Worm (Caenorhabditis elegans) whole organism, L2 larva: ENCODE results near the gene F17C11.26.

Experiments
- C34F6.9 ChIP-seq: fragments of 150-350 bp; optimal IDR thresholded peaks from 2 replicates; lab custom pipeline; 2014; ENCODE audit warnings: missing biosample characterization, missing genetic modification characterization
- F13H6.1 ChIP-seq: sonication (generic microtip); optimal IDR thresholded peaks from 2 replicates; lab custom pipeline; 2016; ENCODE audit warnings: missing genetic modification characterization, missing compliant biosample characterization
- R02D3.7 ChIP-seq: fragments of 150-350 bp; optimal IDR thresholded peaks from 2 replicates; lab custom pipeline; 2014; ENCODE audit warnings: missing biosample characterization, missing genetic modification characterization
- Y55F3AM.14 ChIP-seq: fragments of 200-800 bp; sonication (Bioruptor generic); optimal IDR thresholded peaks from 2 replicates; lab custom pipeline; 2018; ENCODE audit warnings: mild to moderate bottlenecking, missing genetic modification characterization, missing compliant biosample characterization
- ZK546.5 ChIP-seq: sonication (generic microtip); optimal IDR thresholded peaks from 2 replicates; lab custom pipeline; 2017; ENCODE audit warnings: missing biosample characterization, missing genetic modification characterization
- alr-1 ChIP-seq: fragments of 150-350 bp; optimal IDR thresholded peaks from 2 replicates; lab custom pipeline; 2014; ENCODE audit warnings: missing biosample characterization, missing genetic modification characterization
- aly-2 ChIP-seq: fragments of 150-350 bp; optimal IDR thresholded peaks from 2 replicates; lab custom pipeline; 2014; ENCODE audit warnings: missing biosample characterization, missing genetic modification characterization
- ama-1 ChIP-seq: fragments of 150-350 bp; optimal IDR thresholded peaks from 2 replicates; lab custom pipeline; 2018; ENCODE audit warnings: inconsistent platforms
- blmp-1 ChIP-seq: sonication (generic microtip); optimal IDR thresholded peaks from 2 replicates; lab custom pipeline; 2017; ENCODE audit warnings: missing genetic modification characterization, mild to moderate bottlenecking, missing compliant biosample characterization, antibody characterized with exemption, moderate library complexity; ENCODE audit not compliant: insufficient read depth
- ceh-16 ChIP-seq: fragments of 150-350 bp; optimal IDR thresholded peaks from 2 replicates; lab custom pipeline; 2014; ENCODE audit warnings: missing biosample characterization, missing genetic modification characterization
- ceh-82 ChIP-seq: fragments of 150-350 bp; optimal IDR thresholded peaks from 2 replicates; lab custom pipeline; 2014; ENCODE audit warnings: missing biosample characterization, missing genetic modification characterization
- crh-2 ChIP-seq: sonication (generic microtip); optimal IDR thresholded peaks from 2 replicates; lab custom pipeline; 2017; ENCODE audit warnings: missing biosample characterization, missing genetic modification characterization
- dmd-4 ChIP-seq: sonication (generic microtip); optimal IDR thresholded peaks from 2 replicates; lab custom pipeline; 2017; ENCODE audit warnings: missing biosample characterization, missing genetic modification characterization
- egl-27 ChIP-seq: sonication (generic microtip); optimal IDR thresholded peaks from 3 replicates; lab custom pipeline; 2017; ENCODE audit warnings: missing biosample characterization, missing genetic modification reagents, missing genetic modification characterization
- elt-1 ChIP-seq: fragments of 150-350 bp; optimal IDR thresholded peaks from 2 replicates; lab custom pipeline; 2014; ENCODE audit warnings: missing biosample characterization, missing genetic modification characterization
- elt-3 ChIP-seq: sonication (generic microtip); optimal IDR thresholded peaks from 2 replicates; lab custom pipeline; 2017; ENCODE audit warnings: missing biosample characterization, missing genetic modification characterization
- fos-1 ChIP-seq: fragments of 150-350 bp; optimal IDR thresholded peaks from 2 replicates; lab custom pipeline; 2014; ENCODE audit warnings: missing biosample characterization, missing genetic modification characterization
- gmeb-1 ChIP-seq: fragments of 150-350 bp; optimal IDR thresholded peaks from 2 replicates; lab custom pipeline; 2014; ENCODE audit warnings: missing biosample characterization, missing genetic modification characterization
- lin-11 ChIP-seq: fragments of 150-350 bp; sonication (generic microtip); optimal IDR thresholded peaks from 2 replicates; lab custom pipeline; 2014; ENCODE audit warnings: missing biosample characterization, missing genetic modification characterization, inconsistent platforms, mixed read lengths
- lin-13 ChIP-seq: fragments of 150-350 bp; optimal IDR thresholded peaks from 2 replicates; lab custom pipeline; 2014; ENCODE audit warnings: missing biosample characterization, missing genetic modification reagents, missing genetic modification characterization
- lin-39 ChIP-seq: fragments of 150-350 bp; optimal IDR thresholded peaks from 2 replicates; lab custom pipeline; 2014; ENCODE audit warnings: missing biosample characterization, missing genetic modification reagents, missing genetic modification characterization
- lsy-2 ChIP-seq, 2 experiments: fragments of 150-350 bp in 1 of 2; sonication (generic microtip) in 1 of 2; optimal IDR thresholded peaks; 2 replicates each; lab custom pipeline; 2014 to 2017; ENCODE audit warnings: missing biosample characterization in 2 of 2, missing genetic modification characterization in 2 of 2
- mab-5 ChIP-seq: fragments of 150-350 bp; optimal IDR thresholded peaks from 2 replicates; lab custom pipeline; 2014; ENCODE audit warnings: missing biosample characterization, missing genetic modification characterization
- mbf-1 ChIP-seq: sonication (generic microtip); optimal IDR thresholded peaks from 2 replicates; lab custom pipeline; 2017; ENCODE audit warnings: missing biosample characterization, missing genetic modification characterization
- mdl-1 ChIP-seq, 2 experiments: fragments of 150-350 bp in 1 of 2; sonication (generic microtip) in 1 of 2; optimal IDR thresholded peaks; 2 replicates each; lab custom pipeline; 2017; ENCODE audit warnings: missing biosample characterization in 2 of 2, missing genetic modification characterization in 2 of 2
- nhr-10 ChIP-seq: sonication (generic microtip); optimal IDR thresholded peaks from 2 replicates; lab custom pipeline; 2017; ENCODE audit warnings: missing biosample characterization, missing genetic modification characterization
- nhr-11 ChIP-seq: fragments of 150-350 bp; optimal IDR thresholded peaks from 2 replicates; lab custom pipeline; 2014; ENCODE audit warnings: missing biosample characterization, missing genetic modification characterization
- nhr-12 ChIP-seq: fragments of 150-350 bp; optimal IDR thresholded peaks from 2 replicates; lab custom pipeline; 2014; ENCODE audit warnings: missing biosample characterization, missing genetic modification characterization
- nhr-129 ChIP-seq: fragments of 150-350 bp; optimal IDR thresholded peaks from 2 replicates; lab custom pipeline; 2014; ENCODE audit warnings: missing biosample characterization, missing genetic modification characterization
- nhr-21 ChIP-seq: fragments of 150-350 bp; optimal IDR thresholded peaks from 2 replicates; lab custom pipeline; 2014; ENCODE audit warnings: missing biosample characterization, missing genetic modification characterization
- nhr-23 ChIP-seq: fragments of 150-350 bp; optimal IDR thresholded peaks from 2 replicates; lab custom pipeline; 2014; ENCODE audit warnings: missing biosample characterization, missing genetic modification reagents, missing genetic modification characterization
- nhr-237 ChIP-seq: fragments of 150-350 bp; optimal IDR thresholded peaks from 2 replicates; lab custom pipeline; 2014; ENCODE audit warnings: missing biosample characterization, missing genetic modification characterization
- nhr-25 ChIP-seq: fragments of 150-350 bp; sonication (generic microtip); optimal IDR thresholded peaks from 3 replicates; lab custom pipeline; 2014; ENCODE audit warnings: missing biosample characterization, missing genetic modification characterization
- nhr-6 ChIP-seq: fragments of 150-350 bp; optimal IDR thresholded peaks from 2 replicates; lab custom pipeline; 2014; ENCODE audit warnings: missing biosample characterization, missing genetic modification characterization
- nhr-77 ChIP-seq: fragments of 150-350 bp; optimal IDR thresholded peaks from 2 replicates; lab custom pipeline; 2014; ENCODE audit warnings: missing biosample characterization, missing genetic modification characterization
- peb-1 ChIP-seq: fragments of 150-350 bp; optimal IDR thresholded peaks from 2 replicates; lab custom pipeline; 2014; ENCODE audit warnings: missing biosample characterization, missing genetic modification characterization
- sem-4 ChIP-seq: fragments of 150-350 bp; optimal IDR thresholded peaks from 2 replicates; lab custom pipeline; 2014; ENCODE audit warnings: missing biosample characterization, missing genetic modification reagents, missing genetic modification characterization
- skn-1 ChIP-seq: sonication (generic microtip); optimal IDR thresholded peaks from 2 replicates; lab custom pipeline; 2017; ENCODE audit warnings: missing biosample characterization, missing genetic modification characterization
- sma-3 ChIP-seq: sonication (generic microtip); optimal IDR thresholded peaks from 2 replicates; lab custom pipeline; 2016; ENCODE audit warnings: missing genetic modification reagents, missing genetic modification characterization, missing compliant biosample characterization
- sma-9 ChIP-seq, 2 experiments: fragments of 150-350 bp in 1 of 2; sonication (generic microtip) in 1 of 2; optimal IDR thresholded peaks; 2 replicates each; lab custom pipeline; 2014 to 2016; ENCODE audit warnings: missing genetic modification characterization in 2 of 2, mild to moderate bottlenecking in 1 of 2, missing biosample characterization in 1 of 2, missing compliant biosample characterization in 1 of 2, missing genetic modification reagents in 1 of 2, moderate library complexity in 1 of 2
- snpc-4 ChIP-seq: fragments of 150-350 bp; optimal IDR thresholded peaks from 2 replicates; lab custom pipeline; 2014; ENCODE audit warnings: missing biosample characterization, missing genetic modification characterization
- unc-39 ChIP-seq: fragments of 150-350 bp; optimal IDR thresholded peaks from 2 replicates; lab custom pipeline; 2014; ENCODE audit warnings: missing biosample characterization, missing genetic modification characterization
- unc-55 ChIP-seq: fragments of 150-350 bp; sonication (generic microtip); optimal IDR thresholded peaks from 3 replicates; lab custom pipeline; 2014; ENCODE audit warnings: missing biosample characterization, missing genetic modification reagents, missing genetic modification characterization
- unc-62 ChIP-seq: fragments of 150-350 bp; optimal IDR thresholded peaks from 2 replicates; lab custom pipeline; 2014; ENCODE audit warnings: missing biosample characterization, missing genetic modification reagents, missing genetic modification characterization
- zag-1 ChIP-seq: fragments of 150-350 bp; optimal IDR thresholded peaks from 2 replicates; lab custom pipeline; 2014; ENCODE audit warnings: missing biosample characterization, missing genetic modification characterization
- ztf-1 ChIP-seq: fragments of 200-800 bp; sonication (Bioruptor generic); conservative IDR thresholded peaks from 2 replicates; pipeline ENCODE4 v1.3.6; 2022; ENCODE audit warnings: missing genetic modification characterization, missing compliant biosample characterization
- ztf-11 ChIP-seq: sonication (generic microtip); optimal IDR thresholded peaks from 2 replicates; lab custom pipeline; 2017; ENCODE audit warnings: missing biosample characterization, missing genetic modification characterization
- ztf-4 ChIP-seq: fragments of 150-350 bp; optimal IDR thresholded peaks from 2 replicates; lab custom pipeline; 2014; ENCODE audit warnings: missing biosample characterization, missing genetic modification characterization

The F17C11.26 gene

DNA sequence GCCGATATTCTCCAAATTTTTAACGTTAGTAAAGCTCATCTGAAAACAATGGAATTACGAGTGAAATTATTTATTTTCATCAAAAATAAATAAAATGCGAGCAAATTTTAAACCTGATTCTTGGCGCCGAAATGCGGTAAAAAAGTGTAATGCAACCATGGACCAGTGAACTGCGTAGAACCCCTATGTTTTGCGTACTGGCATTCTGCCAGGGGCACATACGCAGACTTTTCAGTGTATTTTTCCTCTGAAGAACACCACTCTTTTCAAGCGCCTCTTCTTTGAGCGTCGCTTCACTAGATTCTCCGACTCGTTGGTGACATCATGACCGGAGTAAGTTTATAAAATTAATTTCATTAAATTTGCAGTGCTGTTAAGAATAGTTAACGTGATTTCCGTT, 24.3 kb downstream of the F17C11.26 start, which contains the start of the genes ctf-4 and eef-1G:
ctf-4 (minus strand) TSS at position 39 of the 400 bp plus-strand sequence.
eef-1G (plus strand) TSS at position 219 of the 400 bp plus-strand sequence.
- TF ChIP-seq nhr-12 (tag; lab: Kevin White, UChicago) (no peak), lin-13 (GFP tag; lab: Kevin White, UChicago) (peak; percentile 96), sma-9 (GFP tag; optimal IDR thresholded peaks at IDR 0.05; lab: Kevin White, UChicago) (peak; percentile 99), sma-9 (tag; optimal IDR thresholded peaks at IDR 0.05; lab: Kevin White, UChicago) (no peak), elt-3 (no peak), ama-1 (lab: Kevin White, UChicago) (peak; percentile 51), ceh-16 (peak; percentile 31), dmd-4 (no peak), ztf-1 (GFP tag; lab: Robert Waterston, UW) (no peak), skn-1 (tag; lab: Kevin White, UChicago) (peak; percentile 86), blmp-1 (tag; lab: Kevin White, UChicago) (peak; percentile 71), unc-62 (GFP tag; lab: Kevin White, UChicago) (peak; percentile 12), zag-1 (tag; lab: Kevin White, UChicago) (peak; percentile 87), nhr-25 (tag; lab: Kevin White, UChicago) (peak; percentile 98), sem-4 (tag; lab: Kevin White, UChicago) (peak; percentile 97), lin-39 (tag; lab: Kevin White, UChicago) (peak; percentile 36), C34F6.9 (tag; lab: Kevin White, UChicago) (peak; percentile 99), aly-2 (tag; lab: Kevin White, UChicago) (no peak), gmeb-1 (peak; percentile 97), lin-11 (tag; lab: Kevin White, UChicago) (peak; percentile 94), ZK546.5 (tag; lab: Kevin White, UChicago) (peak; percentile 71), mab-5 (peak; percentile 85), alr-1 (tag; lab: Kevin White, UChicago) (no peak), Y55F3AM.14 (peak; percentile 76), ztf-4 (peak; percentile 93), nhr-129 (peak; percentile 99), R02D3.7 (tag; lab: Kevin White, UChicago) (peak; percentile 58), nhr-23 (tag; lab: Kevin White, UChicago) (no peak), snpc-4 (tag; lab: Kevin White, UChicago) (peak; percentile 88), mdl-1 (tag; optimal IDR thresholded peaks at IDR 0.05; lab: Kevin White, UChicago) (peak in 1 of 2 experiments; percentile 60), nhr-6 (tag; lab: Kevin White, UChicago) (peak; percentile 95), unc-39 (tag; lab: Kevin White, UChicago) (no peak), unc-55 (peak; percentile 99), crh-2 (peak; percentile 98), lsy-2 (tag; optimal IDR thresholded peaks at IDR 0.05; lab: Kevin White, UChicago) (peak; percentile 83 to 96), egl-27 (tag; lab: Kevin White, UChicago) (peak; percentile 82), nhr-21 (peak; percentile 98), ztf-11 (tag; lab: Kevin White, UChicago) (no peak), nhr-237 (tag; lab: Kevin White, UChicago) (no peak), nhr-10 (tag; lab: Kevin White, UChicago) (peak; percentile 61), nhr-11 (tag; lab: Kevin White, UChicago) (no peak), sma-3 (GFP tag; lab: Kevin White, UChicago) (peak; percentile 97), elt-1 (no peak), fos-1 (tag; lab: Kevin White, UChicago) (peak; percentile 99), ceh-82 (tag; lab: Kevin White, UChicago) (peak; percentile 75), mbf-1 (tag; lab: Kevin White, UChicago) (no peak), F13H6.1 (peak; percentile 96), nhr-77 (tag; lab: Kevin White, UChicago) (peak; percentile 57), peb-1 (tag; lab: Kevin White, UChicago) (no peak)
- TF ChIP-seq, all 48 proteins: peak for 34
